Fruit fly (Drosophila melanogaster) whole organism, embryonic: ENCODE measurements around the gene CG43095.
A peak's percentile ranks its signal among the peaks of the same experiment; 100 is the strongest.

Source experiments
- Blimp-1 ChIP-seq: fragments of 200-800 bp; sonication (Bioruptor generic); optimal IDR thresholded peaks from 3 replicates; lab custom pipeline; 2018; ENCODE audit warnings: missing biosample characterization, missing genetic modification characterization, mild to moderate bottlenecking, moderate library complexity, missing genetic modification reagents
- CG10654 ChIP-seq: fragments of 200-800 bp; sonication (Bioruptor generic); optimal IDR thresholded peaks from 2 replicates; lab custom pipeline; 2016; ENCODE audit warnings: missing biosample characterization, missing genetic modification characterization
- CG11560 ChIP-seq: fragments of 200-800 bp; sonication (Bioruptor generic); IDR thresholded peaks from 3 replicates; pipeline ENCODE4 v1.3.6; 2022; ENCODE audit warnings: missing biosample characterization, missing genetic modification characterization
- CG11695 ChIP-seq: fragments of 200-800 bp; sonication (Bioruptor generic); IDR thresholded peaks from 3 replicates; pipeline ENCODE4 v1.3.6; 2022; ENCODE audit warnings: missing biosample characterization, missing genetic modification characterization
- CG12942 ChIP-seq: fragments of 200-800 bp; sonication (Bioruptor generic); optimal IDR thresholded peaks from 3 replicates; lab custom pipeline; 2016; ENCODE audit warnings: missing biosample characterization, missing genetic modification characterization
- CG13123 ChIP-seq: fragments of 200-800 bp; sonication (Bioruptor generic); optimal IDR thresholded peaks from 2 replicates; lab custom pipeline; 2016; ENCODE audit warnings: missing biosample characterization, missing genetic modification characterization
- CG13287 ChIP-seq: fragments of 200-800 bp; sonication (Bioruptor generic); IDR thresholded peaks from 2 replicates; pipeline ENCODE4 v1.3.6; 2022; ENCODE audit warnings: missing biosample characterization, missing genetic modification characterization; ENCODE audit not compliant: partially characterized antibody
- CG14014 ChIP-seq: fragments of 200-800 bp; sonication (Bioruptor generic); IDR thresholded peaks from 2 replicates; pipeline ENCODE4 v1.3.6; 2022; ENCODE audit warnings: missing biosample characterization, missing genetic modification characterization
- CG1647 ChIP-seq: fragments of 200-800 bp; sonication (Bioruptor generic); optimal IDR thresholded peaks from 3 replicates; lab custom pipeline; 2016; ENCODE audit warnings: missing biosample characterization, missing genetic modification characterization
- CG17359 ChIP-seq: fragments of 200-800 bp; sonication (Bioruptor generic); optimal IDR thresholded peaks from 3 replicates; lab custom pipeline; 2018; ENCODE audit warnings: missing biosample characterization, mild to moderate bottlenecking, missing genetic modification characterization, moderate library complexity
- CG17568 ChIP-seq: fragments of 200-800 bp; sonication (Bioruptor generic); optimal IDR thresholded peaks from 2 replicates; lab custom pipeline; 2018; ENCODE audit warnings: missing biosample characterization, mild to moderate bottlenecking, missing genetic modification characterization, moderate library complexity
- CG1792 ChIP-seq: fragments of 200-800 bp; sonication (Bioruptor generic); optimal IDR thresholded peaks from 2 replicates; lab custom pipeline; 2016; ENCODE audit warnings: missing biosample characterization, missing genetic modification characterization
- CG18476 ChIP-seq: fragments of 200-800 bp; sonication (Bioruptor generic); optimal IDR thresholded peaks from 2 replicates; lab custom pipeline; 2016; ENCODE audit warnings: missing biosample characterization, mild to moderate bottlenecking, missing genetic modification characterization
- CG2120 ChIP-seq: fragments of 200-800 bp; sonication (Bioruptor generic); optimal IDR thresholded peaks from 3 replicates; lab custom pipeline; 2016; ENCODE audit warnings: missing biosample characterization, missing genetic modification characterization
- CG2678 ChIP-seq: fragments of 200-800 bp; sonication (Bioruptor generic); optimal IDR thresholded peaks from 3 replicates; lab custom pipeline; 2019; ENCODE audit warnings: missing biosample characterization, mild to moderate bottlenecking, missing genetic modification characterization, moderate library complexity
- CG2875 ChIP-seq: fragments of 200-800 bp; sonication (Bioruptor generic); optimal IDR thresholded peaks from 2 replicates; lab custom pipeline; 2017; ENCODE audit warnings: missing biosample characterization, mild to moderate bottlenecking, missing genetic modification characterization, missing genetic modification reagents
- CG31224 ChIP-seq: fragments of 200-800 bp; sonication (Bioruptor generic); IDR thresholded peaks from 2 replicates; pipeline ENCODE4 v1.3.6; 2022; ENCODE audit warnings: missing biosample characterization, missing genetic modification characterization
- CG34422 ChIP-seq: fragments of 200-800 bp; sonication (Bioruptor generic); IDR thresholded peaks from 3 replicates; pipeline ENCODE4 v1.3.6; 2022; ENCODE audit warnings: missing biosample characterization, missing genetic modification characterization
- CG4404 ChIP-seq: fragments of 200-800 bp; sonication (Bioruptor generic); IDR thresholded peaks from 2 replicates; pipeline ENCODE4 v1.3.6; 2022; ENCODE audit warnings: missing biosample characterization, missing genetic modification characterization
- CG6765 ChIP-seq: fragments of 200-800 bp; sonication (Bioruptor generic); optimal IDR thresholded peaks from 3 replicates; lab custom pipeline; 2017; ENCODE audit warnings: missing biosample characterization, mild to moderate bottlenecking, missing genetic modification characterization
- CG8765 ChIP-seq: fragments of 200-800 bp; sonication (Bioruptor generic); IDR thresholded peaks from 2 replicates; pipeline ENCODE4 v1.3.6; 2022; ENCODE audit warnings: missing biosample characterization, missing genetic modification characterization
- D19A ChIP-seq: fragments of 200-800 bp; optimal IDR thresholded peaks from 3 replicates; lab custom pipeline; 2019; ENCODE audit warnings: missing biosample characterization, mild to moderate bottlenecking, missing genetic modification characterization, moderate library complexity
- Ets65A ChIP-seq: fragments of 200-800 bp; sonication (Bioruptor generic); peaks from one replicate; lab custom pipeline; 2016; ENCODE audit warnings: missing biosample characterization, missing genetic modification characterization
- Gug ChIP-seq: fragments of 200-800 bp; sonication (Bioruptor generic); IDR thresholded peaks from 4 replicates; pipeline ENCODE4 v1.3.6; 2022; ENCODE audit warnings: missing biosample characterization, missing genetic modification characterization
- H15 ChIP-seq: fragments of 200-800 bp; sonication (Bioruptor generic); IDR thresholded peaks from 3 replicates; pipeline ENCODE4 v1.3.6; 2022; ENCODE audit warnings: missing biosample characterization, missing genetic modification characterization
- Med ChIP-seq: fragments of 200-800 bp; sonication (Bioruptor generic); peaks from one replicate; lab custom pipeline; 2016; ENCODE audit warnings: missing biosample characterization, missing genetic modification characterization, mild to moderate bottlenecking, inconsistent platforms, moderate library complexity
- Meics ChIP-seq: fragments of 200-800 bp; sonication (Bioruptor generic); optimal IDR thresholded peaks from 2 replicates; lab custom pipeline; 2017; ENCODE audit warnings: missing biosample characterization, mild to moderate bottlenecking, missing genetic modification characterization
- Mes4 ChIP-seq: fragments of 200-800 bp; sonication (Bioruptor generic); optimal IDR thresholded peaks from 2 replicates; lab custom pipeline; 2016; ENCODE audit warnings: missing biosample characterization, missing genetic modification characterization
- Neu2 ChIP-seq: fragments of 200-800 bp; sonication (Bioruptor generic); optimal IDR thresholded peaks from 3 replicates; lab custom pipeline; 2016; ENCODE audit warnings: missing biosample characterization, missing genetic modification characterization, borderline replicate concordance
- Stat92E ChIP-seq, 3 experiments: fragments of >200 bp in 2 of 3; fragments of 200-800 bp in 1 of 3; sonication (Bioruptor generic) in 1 of 3; optimal IDR thresholded peaks; 2 replicates each; lab custom pipeline; 2017 to 2019; ENCODE audit warnings: missing biosample characterization in 3 of 3, missing genetic modification characterization in 3 of 3, mild to moderate bottlenecking in 1 of 3, moderate library complexity in 1 of 3
- cad ChIP-seq: fragments of >200 bp; optimal IDR thresholded peaks from 2 replicates; lab custom pipeline; 2017; ENCODE audit warnings: missing biosample characterization, missing genetic modification characterization
- corto ChIP-seq: fragments of 200-800 bp; sonication (Bioruptor generic); optimal IDR thresholded peaks from 2 replicates; lab custom pipeline; 2016; ENCODE audit warnings: missing biosample characterization, mild to moderate bottlenecking, missing genetic modification characterization, moderate library complexity
- crc ChIP-seq: fragments of 200-800 bp; sonication (Bioruptor generic); optimal IDR thresholded peaks from 2 replicates; lab custom pipeline; 2016; ENCODE audit warnings: missing biosample characterization, missing genetic modification characterization
- da ChIP-seq: fragments of 200-800 bp; sonication (Bioruptor generic); optimal IDR thresholded peaks from 2 replicates; lab custom pipeline; 2016; ENCODE audit warnings: missing biosample characterization, missing genetic modification characterization
- emc ChIP-seq: fragments of 200-800 bp; sonication (Bioruptor generic); optimal IDR thresholded peaks from 2 replicates; lab custom pipeline; 2016; ENCODE audit warnings: missing biosample characterization, missing genetic modification characterization
- gro ChIP-seq: fragments of 200-800 bp; sonication (Bioruptor generic); optimal IDR thresholded peaks from 2 replicates; lab custom pipeline; 2016; ENCODE audit warnings: missing biosample characterization, missing genetic modification characterization
- ind ChIP-seq: fragments of 200-800 bp; sonication (Bioruptor generic); optimal IDR thresholded peaks from 3 replicates; lab custom pipeline; 2016; ENCODE audit warnings: missing biosample characterization, missing genetic modification characterization
- insv ChIP-seq, 2 experiments: fragments of 200-800 bp; sonication (Bioruptor generic); optimal IDR thresholded peaks; 3 replicates each; lab custom pipeline; 2016 to 2018; ENCODE audit warnings: missing biosample characterization in 2 of 2, missing genetic modification characterization in 2 of 2
- kah ChIP-seq: fragments of 200-800 bp; sonication (Bioruptor generic); optimal IDR thresholded peaks from 2 replicates; lab custom pipeline; 2018; ENCODE audit warnings: missing biosample characterization, mild to moderate bottlenecking, missing genetic modification characterization
- knrl ChIP-seq: fragments of 200-800 bp; sonication (Bioruptor generic); IDR thresholded peaks from 3 replicates; pipeline ENCODE4 v1.3.6; 2022; ENCODE audit warnings: missing biosample characterization, missing genetic modification characterization; ENCODE audit not compliant: partially characterized antibody
- lab ChIP-seq: fragments of 200-800 bp; sonication (Bioruptor generic); optimal IDR thresholded peaks from 3 replicates; lab custom pipeline; 2017; ENCODE audit warnings: missing biosample characterization, missing genetic modification characterization, mild to moderate bottlenecking, moderate library complexity, missing genetic modification reagents
- lov ChIP-seq, 2 experiments: fragments of 200-800 bp in 1 of 2; fragments of >200 bp in 1 of 2; sonication (Bioruptor generic) in 1 of 2; IDR thresholded peaks in 1 of 2; optimal IDR thresholded peaks in 1 of 2; 2 replicates in 1 of 2; 3 replicates in 1 of 2; pipeline versions ENCODE4 v1.3.6 to Lab custom; 2017 to 2022; ENCODE audit warnings: missing biosample characterization in 1 of 2, missing genetic modification characterization in 1 of 2
- mld ChIP-seq: fragments of 200-800 bp; sonication (Bioruptor generic); IDR thresholded peaks from 3 replicates; pipeline ENCODE4 v1.3.6; 2022; ENCODE audit warnings: missing biosample characterization, missing genetic modification characterization; ENCODE audit not compliant: partially characterized antibody
- peb ChIP-seq: fragments of 200-800 bp; sonication (Bioruptor generic); IDR thresholded peaks from 2 replicates; pipeline ENCODE4 v1.3.6; 2022; ENCODE audit warnings: missing biosample characterization, missing genetic modification characterization
- pho ChIP-seq: fragments of 200-800 bp; sonication (Bioruptor generic); optimal IDR thresholded peaks from 2 replicates; lab custom pipeline; 2016; ENCODE audit warnings: missing biosample characterization, missing genetic modification characterization
- pnt ChIP-seq: fragments of 200-800 bp; sonication (Bioruptor generic); optimal IDR thresholded peaks from 3 replicates; lab custom pipeline; 2016; ENCODE audit warnings: missing biosample characterization, missing genetic modification characterization
- row ChIP-seq: fragments of 200-800 bp; sonication (Bioruptor generic); IDR thresholded peaks from 3 replicates; pipeline ENCODE4 v1.3.6; 2022; ENCODE audit warnings: missing biosample characterization, missing genetic modification characterization
- schlank ChIP-seq: fragments of 200-800 bp; sonication (Bioruptor generic); optimal IDR thresholded peaks from 2 replicates; lab custom pipeline; 2018; ENCODE audit warnings: missing biosample characterization, mild to moderate bottlenecking, missing genetic modification characterization
- sqz ChIP-seq: fragments of 200-800 bp; sonication (Bioruptor generic); optimal IDR thresholded peaks from 3 replicates; lab custom pipeline; 2018; ENCODE audit warnings: missing biosample characterization, mild to moderate bottlenecking, missing genetic modification characterization
- ssp ChIP-seq: fragments of 200-800 bp; sonication (Bioruptor generic); IDR thresholded peaks from 2 replicates; pipeline ENCODE4 v1.3.6; 2022; ENCODE audit warnings: missing biosample characterization, missing genetic modification characterization

The CG43095 gene

dm6 chr3R:22750534-22750947, 21.0 kb downstream of the CG43095 start, which contains the start of the genes rumi, CG7029 and Usp12-46 (continued):
- peak; percentile 76 for TF ChIP-seq emc (GFP tag; lab: Kevin White, UChicago)
- TF ChIP-seq Med (GFP tag; lab: Kevin White, UChicago) = peak; percentile 98
- peak; percentile 58; the same call in 1 of the 2 replicates for TF ChIP-seq CG31224 (GFP tag; lab: Robert Waterston, UW)
- TF ChIP-seq CG2678 = no peak
- TF ChIP-seq schlank (tag; lab: Kevin White, UChicago) = peak; percentile 59
- peak; percentile 74 for TF ChIP-seq crc
- TF ChIP-seq pnt = peak; percentile 80
- TF ChIP-seq CG12942 (GFP tag; lab: Kevin White, UChicago) = peak; percentile 76
- TF ChIP-seq knrl = peak; percentile 78
- TF ChIP-seq Ets65A = peak; percentile 99
- TF ChIP-seq CG13287 (GFP tag; lab: Robert Waterston, UW) = peak; percentile 87
- TF ChIP-seq kah (GFP tag; lab: Kevin White, UChicago) = no peak
- peak; percentile 45; the same call in 1 of the 2 replicates for TF ChIP-seq peb
- TF ChIP-seq cad (GFP tag; lab: Kevin White, UChicago) = no peak
- peak; percentile 90 for TF ChIP-seq CG1647 (GFP tag; lab: Kevin White, UChicago)
- no peak for TF ChIP-seq corto (GFP tag; lab: Kevin White, UChicago)
- TF ChIP-seq CG10654 (GFP tag; lab: Kevin White, UChicago) = peak; percentile 87
- peak; percentile 63 for TF ChIP-seq CG6765 (GFP tag; lab: Kevin White, UChicago)
- TF ChIP-seq CG17568 = no peak
- TF ChIP-seq Blimp-1 = peak; percentile 78
- TF ChIP-seq D19A = no peak
- peak; percentile 90 for TF ChIP-seq CG14014
- peak; percentile 75 for TF ChIP-seq ssp (GFP tag; lab: Robert Waterston, UW)
- peak; percentile 68 for TF ChIP-seq CG13123 (GFP tag; lab: Kevin White, UChicago)
- peak; percentile 77; the same call in 3 of the 4 replicates for TF ChIP-seq Gug (GFP tag; lab: Robert Waterston, UW)
- peak; percentile 81 for TF ChIP-seq CG18476 (GFP tag; lab: Kevin White, UChicago)
- TF ChIP-seq Stat92E (GFP tag; optimal IDR thresholded peaks at IDR 0.05; lab: Kevin White, UChicago) = peak in 1 of 3 experiments; percentile 18
- peak; percentile 46; the same call in 1 of the 3 replicates for TF ChIP-seq mld (GFP tag; lab: Robert Waterston, UW)
- peak; percentile 73; the same call in 2 of the 3 replicates for TF ChIP-seq CG11695 (GFP tag; lab: Robert Waterston, UW)
- peak; percentile 57 for TF ChIP-seq sqz (GFP tag; lab: Kevin White, UChicago)
- TF ChIP-seq insv (GFP tag; optimal IDR thresholded peaks at IDR 0.05; lab: Kevin White, UChicago) = peak in 1 of 2 experiments; percentile 66
- TF ChIP-seq H15 = peak; percentile 77
- TF ChIP-seq CG8765 (GFP tag; lab: Robert Waterston, UW) = peak; percentile 82
- peak; percentile 93 for TF ChIP-seq CG2120 (GFP tag; lab: Kevin White, UChicago)
- TF ChIP-seq pho (GFP tag; lab: Kevin White, UChicago) = peak; percentile 87
- TF ChIP-seq Mes4 (GFP tag; lab: Kevin White, UChicago) = peak; percentile 78
- TF ChIP-seq lab (GFP tag; lab: Kevin White, UChicago) = peak; percentile 90
- peak; percentile 97 for TF ChIP-seq row (GFP tag; lab: Robert Waterston, UW)
- peak; percentile 84 for TF ChIP-seq CG17359 (tag; lab: Kevin White, UChicago)
- peak; percentile 46 for TF ChIP-seq CG2875
- TF ChIP-seq Meics (GFP tag; lab: Kevin White, UChicago) = peak; percentile 75
- TF ChIP-seq CG11560 (tag; lab: Robert Waterston, UW) = peak; percentile 66; the same call in 1 of the 3 replicates
- TF ChIP-seq Neu2 (GFP tag; lab: Kevin White, UChicago) = peak; percentile 79
- TF ChIP-seq CG34422 (GFP tag; lab: Robert Waterston, UW) = peak; percentile 90
- no peak for TF ChIP-seq lov (optimal IDR thresholded peaks at IDR 0.05; lab: Kevin White, UChicago)
- peak; percentile 84; the same call in 2 of the 3 replicates for TF ChIP-seq lov (GFP tag; IDR thresholded peaks at IDR 0.05; lab: Robert Waterston, UW)
- peak; percentile 57 for TF ChIP-seq CG1792 (GFP tag; lab: Kevin White, UChicago)
- peak; percentile 88 for TF ChIP-seq ind
- peak; percentile 85 for TF ChIP-seq da (GFP tag; lab: Kevin White, UChicago)
- peak; percentile 91 for TF ChIP-seq gro (GFP tag; lab: Kevin White, UChicago)
- peak; percentile 72 for TF ChIP-seq CG4404 (GFP tag; lab: Robert Waterston, UW)
